ENCODE assay signal across 1 fruit fly cellular context in genomic region chr2L:13176701-13177249, dm6.
A peak's percentile ranks its signal among the peaks of the same experiment; 100 is the strongest.
TF ChIP-seq lines count a peak whose summit lies in the region.

Gene Sfmbt (minus strand): TSS chr2L:13176785.
Gene CG5439 (plus strand): TSS chr2L:13177150.

TF ChIP-seq in whole organism, embryonic, 481 proteins besides CTCF, POLR2A, EP300 and RAD21 (continued from another document):
- no peak for TF ChIP-seq so (GFP tag; IDR thresholded peaks at IDR 0.05; lab: Robert Waterston, UW)
- TF ChIP-seq unpg (GFP tag; optimal IDR thresholded peaks at IDR 0.05; lab: Kevin White, UChicago) = no peak
- TF ChIP-seq CG34376 (GFP tag; optimal IDR thresholded peaks at IDR 0.05; lab: Kevin White, UChicago) = peak; percentile 74
- TF ChIP-seq Hr3 (GFP tag; optimal IDR thresholded peaks at IDR 0.05; lab: Kevin White, UChicago) = peak; percentile 89
- no peak for TF ChIP-seq CG8359 (GFP tag; optimal IDR thresholded peaks at IDR 0.05; lab: Kevin White, UChicago; ENCODE audit: borderline replicate concordance)
- TF ChIP-seq CG18262 (tag; optimal IDR thresholded peaks at IDR 0.05; lab: Kevin White, UChicago) = peak; percentile 79
- no peak; the same call in 2 of the 3 replicates for TF ChIP-seq CG34224 (GFP tag; IDR thresholded peaks at IDR 0.05; lab: Robert Waterston, UW; ENCODE audit: partially characterized antibody)
- TF ChIP-seq CG7987 (GFP tag; optimal IDR thresholded peaks at IDR 0.05; lab: Kevin White, UChicago) = peak; percentile 15
- TF ChIP-seq bcd (GFP tag; optimal IDR thresholded peaks at IDR 0.05; lab: Kevin White, UChicago) = no peak
- peak; percentile 42; the same call in 1 of the 2 replicates for TF ChIP-seq Gsc (GFP tag; IDR thresholded peaks at IDR 0.05; lab: Robert Waterston, UW)
- peak; percentile 70 for TF ChIP-seq CoRest (tag; optimal IDR thresholded peaks at IDR 0.05; lab: Kevin White, UChicago)
- TF ChIP-seq lab (GFP tag; optimal IDR thresholded peaks at IDR 0.05; lab: Kevin White, UChicago) = no peak
- peak in 1 of 2 experiments; percentile 53 for TF ChIP-seq insv (GFP tag; optimal IDR thresholded peaks at IDR 0.05; lab: Kevin White, UChicago)
- peak in 1 of 2 experiments; percentile 75 for TF ChIP-seq Hr51 (GFP tag; optimal IDR thresholded peaks at IDR 0.05; lab: Kevin White, UChicago)
- peak; percentile 95 for TF ChIP-seq CG14710 (tag; optimal IDR thresholded peaks at IDR 0.05; lab: Kevin White, UChicago)
- no peak for TF ChIP-seq yki (optimal IDR thresholded peaks at IDR 0.05; lab: Kevin White, UChicago)
- peak; percentile 69 for TF ChIP-seq CG12104 (GFP tag; optimal IDR thresholded peaks at IDR 0.05; lab: Kevin White, UChicago)
- peak; percentile 89 for TF ChIP-seq pzg (GFP tag; optimal IDR thresholded peaks at IDR 0.05; lab: Kevin White, UChicago)
- TF ChIP-seq bsh (GFP tag; optimal IDR thresholded peaks at IDR 0.05; lab: Kevin White, UChicago) = peak in 1 of 2 experiments; percentile 50
- peak; percentile 75 for TF ChIP-seq ems (GFP tag; optimal IDR thresholded peaks at IDR 0.05; lab: Kevin White, UChicago)
- no peak for TF ChIP-seq pros (GFP tag; optimal IDR thresholded peaks at IDR 0.05; lab: Kevin White, UChicago)
- TF ChIP-seq Dfd (GFP tag; optimal IDR thresholded peaks at IDR 0.05; lab: Kevin White, UChicago) = no peak
- peak; percentile 65 for TF ChIP-seq p53 (GFP tag; optimal IDR thresholded peaks at IDR 0.05; lab: Kevin White, UChicago)
- peak; percentile 40; the same call in 1 of the 2 replicates for TF ChIP-seq CG31224 (GFP tag; IDR thresholded peaks at IDR 0.05; lab: Robert Waterston, UW)
- peak; percentile 67 for TF ChIP-seq Bdp1 (GFP tag; optimal IDR thresholded peaks at IDR 0.05; lab: Kevin White, UChicago)
- TF ChIP-seq Bteb2 (GFP tag; optimal IDR thresholded peaks at IDR 0.05; lab: Kevin White, UChicago) = peak; percentile 75
- TF ChIP-seq sim (GFP tag; IDR thresholded peaks at IDR 0.05; lab: Robert Waterston, UW) = no peak
- peak; percentile 60 for TF ChIP-seq CG3163 (GFP tag; optimal IDR thresholded peaks at IDR 0.05; lab: Kevin White, UChicago)
- no peak for TF ChIP-seq CG15011 (GFP tag; optimal IDR thresholded peaks at IDR 0.05; lab: Kevin White, UChicago)
- no peak for TF ChIP-seq prd (optimal IDR thresholded peaks at IDR 0.05; lab: Kevin White, UChicago)
- TF ChIP-seq prd (GFP tag; IDR thresholded peaks at IDR 0.05; lab: Robert Waterston, UW) = peak; percentile 80
- peak; percentile 65 for TF ChIP-seq cato (GFP tag; optimal IDR thresholded peaks at IDR 0.05; lab: Kevin White, UChicago; ENCODE audit: borderline replicate concordance)
- peak; percentile 69 for TF ChIP-seq Usf (GFP tag; optimal IDR thresholded peaks at IDR 0.05; lab: Kevin White, UChicago)
- TF ChIP-seq CG13624 (GFP tag; optimal IDR thresholded peaks at IDR 0.05; lab: Kevin White, UChicago) = peak; percentile 82
- TF ChIP-seq CG1792 (GFP tag; optimal IDR thresholded peaks at IDR 0.05; lab: Kevin White, UChicago) = peak; percentile 31
- peak; percentile 79 for TF ChIP-seq trem (tag; optimal IDR thresholded peaks at IDR 0.05; lab: Kevin White, UChicago)
- TF ChIP-seq ranshi (GFP tag; IDR thresholded peaks at IDR 0.05; lab: Robert Waterston, UW) = peak; percentile 38
- TF ChIP-seq Nf-YA (GFP tag; IDR thresholded peaks at IDR 0.05; lab: Robert Waterston, UW) = no peak
- no peak for TF ChIP-seq sr (GFP tag; IDR thresholded peaks at IDR 0.05; lab: Robert Waterston, UW)
